Worm (Caenorhabditis elegans): Measurements from ENCODE around the gene Y37E11AL.2.

DNA sequence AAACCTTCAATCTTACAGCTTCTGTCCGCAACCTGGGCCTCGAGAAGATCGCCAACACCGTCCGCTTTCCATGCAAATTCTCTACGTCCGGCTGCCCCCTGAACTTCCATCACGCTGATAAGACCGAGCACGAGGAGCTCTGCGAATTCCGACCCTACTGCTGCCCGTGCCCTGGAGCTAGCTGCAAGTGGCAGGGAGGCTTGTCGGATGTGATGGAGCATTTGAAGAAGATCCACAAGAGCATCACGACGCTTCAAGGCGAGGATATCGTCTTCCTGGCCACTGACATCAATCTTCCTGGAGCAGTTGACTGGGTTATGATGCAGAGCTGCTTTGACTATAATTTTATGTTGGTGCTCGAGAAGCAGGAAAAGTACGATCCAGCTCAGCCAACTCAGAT, 47.5 kb downstream of the Y37E11AL.2 start:
- TF ChIP-seq ztf-11 (tag; optimal IDR thresholded peaks at IDR 0.05) (no peak), pha-4 (tag; optimal IDR thresholded peaks at IDR 0.05) (no peak), snpc-4 (tag; optimal IDR thresholded peaks at IDR 0.05) (no peak), lsy-2 (tag; optimal IDR thresholded peaks at IDR 0.05) (no peak), ceh-43 (GFP tag; optimal IDR thresholded peaks at IDR 0.05) (no peak), elt-3 (tag; optimal IDR thresholded peaks at IDR 0.05) (no peak)
